Worm (Caenorhabditis elegans) whole organism, late embryonic: ENCODE results near the gene F08D12.12.

Experiments used
- ama-1 ChIP-seq: fragments of 150-350 bp; optimal IDR thresholded peaks from 2 replicates; lab custom pipeline; 2014
- nhr-232 ChIP-seq: sonication (generic microtip); optimal IDR thresholded peaks from 2 replicates; lab custom pipeline; 2016; ENCODE audit warnings: missing genetic modification characterization, missing compliant biosample characterization
- pat-9 ChIP-seq: fragments of 200-800 bp; sonication (Bioruptor generic); optimal IDR thresholded peaks from 2 replicates; lab custom pipeline; 2018; ENCODE audit warnings: mild to moderate bottlenecking, missing genetic modification characterization, moderate library complexity, missing compliant biosample characterization
- pax-1 ChIP-seq: fragments of 150-350 bp; optimal IDR thresholded peaks from 2 replicates; lab custom pipeline; 2014; ENCODE audit warnings: missing biosample characterization, missing genetic modification characterization
- pha-4 ChIP-seq: fragments of 150-350 bp; optimal IDR thresholded peaks from 2 replicates; lab custom pipeline; 2018; ENCODE audit warnings: missing biosample characterization, missing genetic modification reagents, missing genetic modification characterization
- tbx-2 ChIP-seq: sonication (generic microtip); optimal IDR thresholded peaks from 2 replicates; lab custom pipeline; 2016; ENCODE audit warnings: missing genetic modification characterization, missing compliant biosample characterization

ce11 chrII:2734735-2735134, 52.1 kb downstream of the F08D12.12 start:
- no peak for TF ChIP-seq nhr-232 (tag; lab: Kevin White, UChicago)
- no peak for TF ChIP-seq ama-1 (lab: Kevin White, UChicago)
- TF ChIP-seq pax-1 (tag; lab: Kevin White, UChicago): no peak
- TF ChIP-seq pha-4 (tag; lab: Kevin White, UChicago): no peak
- no peak for TF ChIP-seq pat-9 (tag; lab: Kevin White, UChicago)
- TF ChIP-seq tbx-2 (tag; lab: Kevin White, UChicago): no peak
